Worm (Caenorhabditis elegans): ENCODE results near the gene F14D7.14.

Gene F14D7.14

DNA sequence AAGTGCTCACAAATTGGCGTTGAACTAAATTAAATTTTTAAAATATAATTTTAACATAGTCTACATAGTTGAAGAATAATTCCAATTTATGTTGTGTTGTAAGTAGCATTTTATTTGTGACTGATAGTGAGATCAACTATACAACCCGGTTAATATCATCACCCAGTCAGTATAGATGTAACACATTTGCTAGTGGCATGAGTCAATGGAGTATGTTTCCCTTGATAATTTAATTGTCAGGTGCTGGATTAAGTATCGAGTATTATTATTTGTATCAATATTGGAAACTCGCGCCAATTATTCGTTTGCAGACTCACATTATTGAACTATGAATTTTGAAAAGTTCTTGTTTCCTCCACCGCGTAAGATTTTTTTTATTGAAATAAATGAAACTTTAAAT, 25.2 kb downstream of the F14D7.14 start, which contains the start of gene srm-5:
Gene srm-5, plus strand, starts transcription at position 301 of the 400 bp plus-strand sequence.
- TF ChIP-seq mls-2 (tag; optimal IDR thresholded peaks at IDR 0.05) (no peak), sptf-1 (tag; optimal IDR thresholded peaks at IDR 0.05) (no peak), ceh-39 (tag; optimal IDR thresholded peaks at IDR 0.05) (no peak), hlh-1 (tag; optimal IDR thresholded peaks at IDR 0.05) (no peak), zip-8 (tag; optimal IDR thresholded peaks at IDR 0.05) (no peak), unc-62 (GFP tag; optimal IDR thresholded peaks at IDR 0.05) (no peak), nhr-2 (tag; optimal IDR thresholded peaks at IDR 0.05) (no peak), snpc-4 (tag; optimal IDR thresholded peaks at IDR 0.05) (no peak), lin-13 (tag; optimal IDR thresholded peaks at IDR 0.05) (no peak), nhr-28 (tag; optimal IDR thresholded peaks at IDR 0.05) (no peak), ham-2 (GFP tag; optimal IDR thresholded peaks at IDR 0.05) (no peak), elt-1 (tag; optimal IDR thresholded peaks at IDR 0.05; ENCODE audit: borderline replicate concordance, insufficient read depth) (no peak), ceh-43 (GFP tag; optimal IDR thresholded peaks at IDR 0.05) (no peak)

DNA sequence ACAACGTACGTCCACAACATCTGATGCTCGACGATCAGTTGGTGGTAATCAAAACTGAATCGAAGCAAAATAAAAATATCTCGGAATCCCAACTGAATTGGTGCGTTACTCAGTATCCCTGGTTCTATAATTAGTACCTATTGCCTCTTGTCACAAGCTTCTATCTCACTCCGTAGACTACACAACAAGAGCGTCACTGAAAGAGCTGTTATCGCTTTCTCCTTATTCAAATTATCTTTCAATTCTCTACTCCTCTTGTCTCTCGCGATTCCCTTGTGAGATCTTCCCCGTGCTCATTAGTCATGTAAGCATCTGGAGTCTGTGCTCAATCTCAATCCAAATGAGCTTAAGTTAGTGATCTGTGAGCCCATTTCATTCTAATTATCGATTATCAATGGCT, 26.9 kb downstream of the F14D7.14 start, which contains the start of gene srm-6:
Gene srm-6, plus strand, starts transcription at position 301 of the 400 bp plus-strand sequence.
- TF ChIP-seq flh-1 (GFP tag; optimal IDR thresholded peaks at IDR 0.05) (no peak), bed-3 (GFP tag; optimal IDR thresholded peaks at IDR 0.05) (no peak), pha-4 (tag; optimal IDR thresholded peaks at IDR 0.05) (no peak), nhr-76 (tag; optimal IDR thresholded peaks at IDR 0.05) (no peak), ham-2 (GFP tag; optimal IDR thresholded peaks at IDR 0.05) (no peak), mep-1 (tag; optimal IDR thresholded peaks at IDR 0.05) (no peak), unc-120 (tag; optimal IDR thresholded peaks at IDR 0.05; ENCODE audit: poor library complexity, severe bottlenecking) (no peak), elt-3 (tag; optimal IDR thresholded peaks at IDR 0.05) (no peak), M03D4.4 (tag; optimal IDR thresholded peaks at IDR 0.05) (no peak), elt-1 (tag; optimal IDR thresholded peaks at IDR 0.05; ENCODE audit: borderline replicate concordance, insufficient read depth) (no peak), mab-5 (tag; optimal IDR thresholded peaks at IDR 0.05) (no peak), nhr-2 (tag; optimal IDR thresholded peaks at IDR 0.05) (no peak), ces-1 (GFP tag; optimal IDR thresholded peaks at IDR 0.05) (no peak), unc-39 (tag; optimal IDR thresholded peaks at IDR 0.05) (no peak), lin-32 (GFP tag; optimal IDR thresholded peaks at IDR 0.05) (no peak), unc-62 (GFP tag; optimal IDR thresholded peaks at IDR 0.05) (no peak), ceh-43 (GFP tag; optimal IDR thresholded peaks at IDR 0.05) (no peak), mls-2 (tag; optimal IDR thresholded peaks at IDR 0.05) (no peak), ceh-39 (tag; optimal IDR thresholded peaks at IDR 0.05) (no peak)

DNA sequence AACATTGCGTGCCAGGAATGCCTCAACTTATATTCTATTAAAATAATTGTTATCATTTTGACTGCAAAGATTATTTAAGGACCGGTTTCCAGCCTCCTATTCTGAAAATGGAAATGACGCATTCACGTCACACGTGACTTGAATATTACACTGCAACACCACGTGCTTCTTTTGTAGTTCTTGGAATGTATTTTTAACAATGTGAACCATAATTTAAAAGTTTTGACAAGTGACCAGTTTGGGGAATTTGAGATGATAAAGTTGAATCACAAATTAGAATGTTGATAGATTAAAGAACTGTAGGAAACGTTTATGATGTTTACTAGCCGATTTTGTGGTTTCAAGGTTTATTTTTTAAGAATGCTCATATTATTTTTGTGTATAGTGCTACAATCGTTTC, 31.9 kb downstream of the F14D7.14 start, which contains the start of gene F47B8.10:
Gene F47B8.10, plus strand, starts transcription at position 301 of the 400 bp plus-strand sequence.
- no peak for TF ChIP-seq nhr-12 (tag; optimal IDR thresholded peaks at IDR 0.05)
- TF ChIP-seq nhr-28 (tag; optimal IDR thresholded peaks at IDR 0.05), result no peak
- no peak for TF ChIP-seq ceh-39 (tag; optimal IDR thresholded peaks at IDR 0.05)
- no peak for TF ChIP-seq sem-2 (GFP tag; optimal IDR thresholded peaks at IDR 0.05)
- TF ChIP-seq flh-1 (GFP tag; optimal IDR thresholded peaks at IDR 0.05), result no peak
- TF ChIP-seq snpc-4 (tag; optimal IDR thresholded peaks at IDR 0.05), result no peak
- no peak for TF ChIP-seq elt-1 (tag; optimal IDR thresholded peaks at IDR 0.05; ENCODE audit: borderline replicate concordance, insufficient read depth)
- no peak for TF ChIP-seq unc-62 (GFP tag; optimal IDR thresholded peaks at IDR 0.05)
- no peak for TF ChIP-seq elt-3 (tag; optimal IDR thresholded peaks at IDR 0.05)
- TF ChIP-seq unc-39 (tag; optimal IDR thresholded peaks at IDR 0.05), result no peak
- TF ChIP-seq zip-8 (tag; optimal IDR thresholded peaks at IDR 0.05), result no peak
- TF ChIP-seq sptf-1 (tag; optimal IDR thresholded peaks at IDR 0.05), result no peak
- no peak for TF ChIP-seq drap-1 (GFP tag; optimal IDR thresholded peaks at IDR 0.05)
- no peak for TF ChIP-seq blmp-1 (tag; optimal IDR thresholded peaks at IDR 0.05)
- TF ChIP-seq bed-3 (GFP tag; optimal IDR thresholded peaks at IDR 0.05), result no peak
- TF ChIP-seq cnd-1 (tag; optimal IDR thresholded peaks at IDR 0.05), result no peak
- no peak for TF ChIP-seq pha-4 (tag; optimal IDR thresholded peaks at IDR 0.05)
- no peak for TF ChIP-seq tbx-8 (GFP tag; optimal IDR thresholded peaks at IDR 0.05)

DNA sequence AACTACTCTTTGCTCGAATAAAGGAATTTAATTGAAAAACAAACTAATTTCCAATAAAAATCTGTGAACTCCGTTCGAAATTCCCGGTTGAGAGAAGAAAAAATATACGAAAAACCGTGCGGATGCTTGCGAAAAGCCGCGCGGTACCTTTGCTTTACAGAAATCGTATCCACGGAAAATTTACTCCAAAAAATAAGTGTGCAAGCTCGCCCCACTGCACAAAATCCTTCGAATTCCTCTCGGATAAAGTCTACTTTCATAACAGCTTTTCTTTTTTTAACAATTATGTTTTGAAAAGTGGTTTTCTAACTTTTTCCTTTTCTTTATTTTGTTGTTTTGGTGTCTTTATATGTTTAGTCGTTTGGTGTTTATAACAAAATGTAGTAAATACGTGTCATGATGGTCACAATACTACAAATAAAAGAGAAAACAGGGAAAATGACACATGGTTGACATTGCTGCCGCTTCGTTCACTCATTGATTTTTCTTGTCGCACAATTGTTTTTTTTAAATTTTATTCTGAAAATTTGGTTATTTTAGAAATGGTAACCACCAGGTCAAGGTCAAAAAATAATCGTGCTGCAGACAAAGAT, 37.6 kb downstream of the F14D7.14 start, which contains the start of gene cept-2:
Gene cept-2, plus strand, starts transcription at position 533 of the 593 bp plus-strand sequence.
- TF ChIP-seq unc-39 (tag; optimal IDR thresholded peaks at IDR 0.05) (no peak), ham-2 (GFP tag; optimal IDR thresholded peaks at IDR 0.05) (no peak), snpc-4 (tag; optimal IDR thresholded peaks at IDR 0.05) (no peak), ceh-83 (GFP tag; optimal IDR thresholded peaks at IDR 0.05) (no peak), unc-62 (GFP tag; optimal IDR thresholded peaks at IDR 0.05) (peak; percentile 27), blmp-1 (tag; optimal IDR thresholded peaks at IDR 0.05) (no peak), lin-13 (tag; optimal IDR thresholded peaks at IDR 0.05) (peak; percentile 70), lin-32 (GFP tag; optimal IDR thresholded peaks at IDR 0.05) (no peak), ceh-43 (GFP tag; optimal IDR thresholded peaks at IDR 0.05) (no peak), nhr-76 (tag; optimal IDR thresholded peaks at IDR 0.05) (no peak), lsy-2 (tag; optimal IDR thresholded peaks at IDR 0.05) (peak; percentile 84), unc-120 (tag; optimal IDR thresholded peaks at IDR 0.05; ENCODE audit: poor library complexity, severe bottlenecking) (no peak), cnd-1 (tag; optimal IDR thresholded peaks at IDR 0.05) (peak; percentile 2), sptf-1 (tag; optimal IDR thresholded peaks at IDR 0.05) (peak; percentile 56), pha-4 (tag; optimal IDR thresholded peaks at IDR 0.05) (peak; percentile 58), M03D4.4 (tag; optimal IDR thresholded peaks at IDR 0.05) (no peak), zip-8 (tag; optimal IDR thresholded peaks at IDR 0.05) (no peak), hlh-1 (tag; optimal IDR thresholded peaks at IDR 0.05) (peak; percentile 40), ceh-39 (tag; optimal IDR thresholded peaks at IDR 0.05) (peak; percentile 12), elt-3 (tag; optimal IDR thresholded peaks at IDR 0.05) (no peak), tbx-8 (GFP tag; optimal IDR thresholded peaks at IDR 0.05) (no peak), nhr-2 (tag; optimal IDR thresholded peaks at IDR 0.05) (peak; percentile 8), flh-1 (GFP tag; optimal IDR thresholded peaks at IDR 0.05) (no peak), mls-2 (tag; optimal IDR thresholded peaks at IDR 0.05) (no peak), mab-5 (tag; optimal IDR thresholded peaks at IDR 0.05) (no peak), nhr-28 (tag; optimal IDR thresholded peaks at IDR 0.05) (no peak), sem-2 (GFP tag; optimal IDR thresholded peaks at IDR 0.05) (no peak), nhr-12 (tag; optimal IDR thresholded peaks at IDR 0.05) (no peak), nhr-237 (tag; optimal IDR thresholded peaks at IDR 0.05) (peak; percentile 86), elt-1 (tag; optimal IDR thresholded peaks at IDR 0.05; ENCODE audit: borderline replicate concordance, insufficient read depth) (no peak), ces-1 (GFP tag; optimal IDR thresholded peaks at IDR 0.05) (no peak), ztf-11 (tag; optimal IDR thresholded peaks at IDR 0.05) (no peak), drap-1 (GFP tag; optimal IDR thresholded peaks at IDR 0.05) (peak; percentile 49), bed-3 (GFP tag; optimal IDR thresholded peaks at IDR 0.05) (no peak), mep-1 (tag; optimal IDR thresholded peaks at IDR 0.05) (peak; percentile 97)

Data from whole organism, mixed stage, embryonic.